Fruit fly (Drosophila melanogaster): ENCODE measurements around the gene smp-30.

Gene smp-30

dm6 chr3R:14739088-14739487, 12.0 kb downstream of the smp-30 start (continued):
- TF ChIP-seq Hey (tag; optimal IDR thresholded peaks at IDR 0.05) (peak; percentile 62), CG6791 (GFP tag; IDR thresholded peaks at IDR 0.05; ENCODE audit: partially characterized antibody) (peak; percentile 44; the same call in 1 of the 3 replicates), BEAF-32 (GFP tag; optimal IDR thresholded peaks at IDR 0.05) (no peak), trem (tag; optimal IDR thresholded peaks at IDR 0.05) (peak; percentile 25), GATAe (GFP tag; conservative IDR thresholded peaks at IDR 0.05) (peak; percentile 33; the same call in 1 of the 2 replicates), sna (GFP tag; IDR thresholded peaks at IDR 0.05; ENCODE audit: partially characterized antibody) (peak; percentile 63), tap (tag; optimal IDR thresholded peaks at IDR 0.05) (peak; percentile 18), caup (GFP tag; optimal IDR thresholded peaks at IDR 0.05; ENCODE audit: severe bottlenecking) (peak; percentile 48), ATbp (GFP tag; optimal IDR thresholded peaks at IDR 0.05) (no peak), Hr3 (GFP tag; optimal IDR thresholded peaks at IDR 0.05) (no peak), CG5180 (GFP tag; optimal IDR thresholded peaks at IDR 0.05) (no peak), Atf6 (GFP tag; IDR thresholded peaks at IDR 0.05) (peak; percentile 54), ara (GFP tag; IDR thresholded peaks at IDR 0.05) (no peak), ind (GFP tag; optimal IDR thresholded peaks at IDR 0.05) (no peak), CG16813 (GFP tag; IDR thresholded peaks at IDR 0.05; ENCODE audit: partially characterized antibody) (peak; percentile 23; the same call in 1 of the 3 replicates), CG12659 (GFP tag; optimal IDR thresholded peaks at IDR 0.05) (peak; percentile 51), CG12299 (tag; optimal IDR thresholded peaks at IDR 0.05) (peak; percentile 52), emc (GFP tag; optimal IDR thresholded peaks at IDR 0.05) (no peak), NK7.1 (GFP tag; optimal IDR thresholded peaks at IDR 0.05) (no peak), CG13296 (GFP tag; optimal IDR thresholded peaks at IDR 0.05) (peak; percentile 24), gsb (GFP tag; IDR thresholded peaks at IDR 0.05) (no peak), gro (GFP tag; optimal IDR thresholded peaks at IDR 0.05) (peak; percentile 33), CG12155 (GFP tag; optimal IDR thresholded peaks at IDR 0.05) (peak; percentile 11), CG10267 (tag; optimal IDR thresholded peaks at IDR 0.05) (peak; percentile 78), crol (GFP tag; IDR thresholded peaks at IDR 0.05) (peak; percentile 62), CrebB (tag; optimal IDR thresholded peaks at IDR 0.05) (peak; percentile 49), wdn (GFP tag; IDR thresholded peaks at IDR 0.05) (0 out of 2 replicates have a peak, but pooled peaks have one; percentile 33), slp2 (GFP tag; optimal IDR thresholded peaks at IDR 0.05) (no peak), dm (GFP tag; optimal IDR thresholded peaks at IDR 0.05) (peak; percentile 6), aop (GFP tag; IDR thresholded peaks at IDR 0.05) (no peak), lbe (GFP tag; optimal IDR thresholded peaks at IDR 0.05) (peak; percentile 46), nom (GFP tag; optimal IDR thresholded peaks at IDR 0.05) (peak; percentile 63), CG13287 (GFP tag; IDR thresholded peaks at IDR 0.05; ENCODE audit: partially characterized antibody) (peak; percentile 54; the same call in 1 of the 2 replicates), grau (tag; optimal IDR thresholded peaks at IDR 0.05) (peak; percentile 2), CHES-1-like (GFP tag; optimal IDR thresholded peaks at IDR 0.05) (no peak), zfh2 (GFP tag; optimal IDR thresholded peaks at IDR 0.05) (peak; percentile 26), lmd (GFP tag; IDR thresholded peaks at IDR 0.05) (peak; percentile 16; the same call in 1 of the 2 replicates), ac (GFP tag; optimal IDR thresholded peaks at IDR 0.05) (no peak), nmo (GFP tag; optimal IDR thresholded peaks at IDR 0.05) (peak; percentile 13), CG12942 (GFP tag; optimal IDR thresholded peaks at IDR 0.05) (no peak), Dad (GFP tag; optimal IDR thresholded peaks at IDR 0.05) (no peak), h (optimal IDR thresholded peaks at IDR 0.05) (no peak), CG32532 (GFP tag; IDR thresholded peaks at IDR 0.05) (peak; percentile 49), CG12219 (GFP tag; optimal IDR thresholded peaks at IDR 0.05) (no peak), Sin3A (optimal IDR thresholded peaks at IDR 0.05) (no peak), hbn (GFP tag; IDR thresholded peaks at IDR 0.05; ENCODE audit: partially characterized antibody) (peak; percentile 20; the same call in 1 of the 2 replicates), CG2875 (GFP tag; optimal IDR thresholded peaks at IDR 0.05) (no peak), ERR (GFP tag; optimal IDR thresholded peaks at IDR 0.05) (no peak), onecut (GFP tag; IDR thresholded peaks at IDR 0.05) (peak; percentile 49), CG2712 (tag; optimal IDR thresholded peaks at IDR 0.05) (peak; percentile 17), schlank (tag; optimal IDR thresholded peaks at IDR 0.05) (peak; percentile 47)

All from whole organism, embryonic.